Worm (Caenorhabditis elegans): ENCODE data around the gene sao-1.

ce11 chrV:14003587-14004156, 39.9 kb downstream of the sao-1 start:
- TF ChIP-seq pqm-1 (tag; optimal IDR thresholded peaks at IDR 0.05) (no peak), sox-2 (GFP tag; IDR thresholded peaks at IDR 0.05) (no peak), ama-1 (optimal IDR thresholded peaks at IDR 0.05) (no peak), pros-1 (tag; optimal IDR thresholded peaks at IDR 0.05) (no peak), elt-2 (tag; optimal IDR thresholded peaks at IDR 0.05) (no peak), hlh-8 (tag; optimal IDR thresholded peaks at IDR 0.05) (peak; percentile 21), unc-86 (tag; optimal IDR thresholded peaks at IDR 0.05) (no peak), nfya-1 (tag; optimal IDR thresholded peaks at IDR 0.05) (no peak), unc-42 (tag; optimal IDR thresholded peaks at IDR 0.05) (peak; percentile 13), pha-4 (tag; optimal IDR thresholded peaks at IDR 0.05) (no peak), pax-1 (tag; optimal IDR thresholded peaks at IDR 0.05) (no peak), rnt-1 (tag; optimal IDR thresholded peaks at IDR 0.05) (no peak)

Measured in whole organism, late embryonic.